Worm (Caenorhabditis elegans) whole organism, L3 larva: ENCODE measurements around the gene plk-3.

Source experiments
- ama-1 ChIP-seq: fragments of 150-350 bp; optimal IDR thresholded peaks from 2 replicates; lab custom pipeline; 2018
- lin-15B ChIP-seq: fragments of 150-350 bp; optimal IDR thresholded peaks from 2 replicates; lab custom pipeline; 2014; ENCODE audit warnings: missing biosample characterization, missing genetic modification characterization
- nhr-12 ChIP-seq: fragments of 150-350 bp; optimal IDR thresholded peaks from 2 replicates; lab custom pipeline; 2014; ENCODE audit warnings: missing biosample characterization, missing genetic modification characterization
- nhr-237 ChIP-seq: fragments of 150-350 bp; optimal IDR thresholded peaks from 2 replicates; lab custom pipeline; 2014; ENCODE audit warnings: missing biosample characterization, missing genetic modification characterization
- nhr-28 ChIP-seq: fragments of 150-350 bp; optimal IDR thresholded peaks from 2 replicates; lab custom pipeline; 2014; ENCODE audit warnings: missing biosample characterization, missing genetic modification characterization

DNA sequence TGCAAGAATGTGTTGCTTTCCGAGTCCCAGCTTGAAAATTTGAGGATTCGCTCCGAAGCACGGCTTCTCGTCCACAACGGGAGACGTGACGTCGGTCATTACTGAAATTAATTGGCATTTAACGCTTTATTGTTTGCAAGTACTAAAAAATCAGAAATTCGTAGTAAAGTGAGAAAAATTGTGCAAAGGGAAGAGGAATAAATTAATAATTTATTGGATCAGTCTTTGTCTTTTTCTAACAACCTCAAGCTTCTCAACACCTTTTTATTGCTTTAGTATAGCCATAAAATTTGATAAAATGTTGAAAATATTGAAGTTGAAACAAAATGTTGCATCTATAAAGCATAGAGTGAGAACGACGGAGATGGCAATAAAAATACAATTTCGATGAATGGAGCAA lies 21.7 kb downstream of the plk-3 start, which contains the start of gene tes-1:
- TF ChIP-seq ama-1 (lab: Kevin White, UChicago) (no peak), nhr-12 (tag; lab: Kevin White, UChicago) (no peak), nhr-237 (tag; lab: Kevin White, UChicago) (no peak), nhr-28 (tag; lab: Kevin White, UChicago) (no peak), lin-15B (tag; lab: Kevin White, UChicago) (no peak)
